Worm (Caenorhabditis elegans) whole organism, late embryonic: Measurements from ENCODE around the gene srw-69.

Experiments used
- F13H6.1 ChIP-seq: sonication (generic microtip); optimal IDR thresholded peaks from 2 replicates; lab custom pipeline; 2016; ENCODE audit warnings: missing genetic modification characterization, missing compliant biosample characterization
- K02D7.2 ChIP-seq: sonication (generic microtip); optimal IDR thresholded peaks from 2 replicates; lab custom pipeline; 2017; ENCODE audit warnings: mild to moderate bottlenecking, missing genetic modification characterization, missing compliant biosample characterization
- K09A11.1 ChIP-seq: sonication (generic microtip); optimal IDR thresholded peaks from 2 replicates; lab custom pipeline; 2017; ENCODE audit warnings: antibody characterized with exemption, mild to moderate bottlenecking, missing genetic modification characterization, missing compliant biosample characterization; ENCODE audit not compliant: insufficient read depth
- T23F11.4 ChIP-seq: fragments of 200-800 bp; sonication (Bioruptor generic); optimal IDR thresholded peaks from 2 replicates; lab custom pipeline; 2018; ENCODE audit warnings: mild to moderate bottlenecking, missing genetic modification characterization, missing compliant biosample characterization
- Y22D7AL.16 ChIP-seq: sonication (generic microtip); optimal IDR thresholded peaks from 2 replicates; lab custom pipeline; 2016; ENCODE audit warnings: missing genetic modification characterization, missing compliant biosample characterization
- ahr-1 ChIP-seq: sonication (generic microtip); optimal IDR thresholded peaks from 2 replicates; lab custom pipeline; 2016; ENCODE audit warnings: missing genetic modification characterization, missing compliant biosample characterization
- ama-1 ChIP-seq: fragments of 150-350 bp; optimal IDR thresholded peaks from 2 replicates; lab custom pipeline; 2014
- ceh-2 ChIP-seq: sonication (generic microtip); optimal IDR thresholded peaks from 2 replicates; lab custom pipeline; 2016; ENCODE audit warnings: missing genotype, missing genetic modification characterization, missing compliant biosample characterization
- ceh-22 ChIP-seq: sonication (generic microtip); optimal IDR thresholded peaks from 2 replicates; lab custom pipeline; 2017; ENCODE audit warnings: missing biosample characterization, missing genetic modification characterization
- ceh-30 ChIP-seq: fragments of 150-350 bp; optimal IDR thresholded peaks from 2 replicates; lab custom pipeline; 2014; ENCODE audit warnings: missing biosample characterization, missing genetic modification characterization
- ceh-34 ChIP-seq: sonication (generic microtip); optimal IDR thresholded peaks from 2 replicates; lab custom pipeline; 2016; ENCODE audit warnings: mild to moderate bottlenecking, missing genetic modification characterization, missing compliant biosample characterization
- ceh-45 ChIP-seq: fragments of 200-800 bp; sonication (Bioruptor generic); IDR thresholded peaks from 2 replicates; pipeline ENCODE4 v1.3.6; 2022; ENCODE audit warnings: missing genetic modification reagents, missing genetic modification characterization, missing compliant biosample characterization
- ceh-48 ChIP-seq: sonication (generic microtip); optimal IDR thresholded peaks from 2 replicates; lab custom pipeline; 2016; ENCODE audit warnings: missing genetic modification characterization, inconsistent platforms, missing compliant biosample characterization
- ceh-6 ChIP-seq: fragments of 200-800 bp; sonication (Bioruptor generic); optimal IDR thresholded peaks from 2 replicates; lab custom pipeline; 2018; ENCODE audit warnings: mild to moderate bottlenecking, missing genetic modification characterization, missing compliant biosample characterization
- dve-1 ChIP-seq: sonication (generic microtip); optimal IDR thresholded peaks from 2 replicates; lab custom pipeline; 2017; ENCODE audit warnings: antibody characterized with exemption, mild to moderate bottlenecking, missing genetic modification characterization, missing compliant biosample characterization
- elt-2 ChIP-seq: sonication (generic microtip); optimal IDR thresholded peaks from 2 replicates; lab custom pipeline; 2016; ENCODE audit warnings: missing genetic modification reagents, missing genetic modification characterization, missing compliant biosample characterization
- fkh-10 ChIP-seq: fragments of 150-350 bp; optimal IDR thresholded peaks from 2 replicates; lab custom pipeline; 2014; ENCODE audit warnings: missing biosample characterization, missing genetic modification reagents, missing genetic modification characterization
- hlh-15 ChIP-seq: sonication (generic microtip); optimal IDR thresholded peaks from 2 replicates; lab custom pipeline; 2016; ENCODE audit warnings: missing genetic modification characterization, missing compliant biosample characterization
- hlh-30 ChIP-seq: sonication (generic microtip); optimal IDR thresholded peaks from 2 replicates; lab custom pipeline; 2017; ENCODE audit warnings: antibody characterized with exemption, missing genetic modification characterization, missing compliant biosample characterization; ENCODE audit not compliant: insufficient read depth
- lim-6 ChIP-seq: sonication (generic microtip); optimal IDR thresholded peaks from 2 replicates; lab custom pipeline; 2016; ENCODE audit warnings: missing genetic modification characterization, missing compliant biosample characterization
- lin-11 ChIP-seq: fragments of 200-800 bp; sonication (Bioruptor generic); optimal IDR thresholded peaks from 2 replicates; lab custom pipeline; 2018; ENCODE audit warnings: mild to moderate bottlenecking, missing genetic modification characterization, missing compliant biosample characterization
- npax-4 ChIP-seq: sonication (generic microtip); optimal IDR thresholded peaks from 2 replicates; lab custom pipeline; 2016; ENCODE audit warnings: missing genetic modification characterization, missing compliant biosample characterization
- odd-2 ChIP-seq: sonication (generic microtip); optimal IDR thresholded peaks from 2 replicates; lab custom pipeline; 2017; ENCODE audit warnings: antibody characterized with exemption, mild to moderate bottlenecking, missing genetic modification characterization, missing compliant biosample characterization
- pag-3 ChIP-seq: sonication (generic microtip); optimal IDR thresholded peaks from 2 replicates; lab custom pipeline; 2016; ENCODE audit warnings: missing compliant biosample characterization, missing genetic modification characterization, borderline replicate concordance
- pha-2 ChIP-seq: sonication (generic microtip); optimal IDR thresholded peaks from 2 replicates; lab custom pipeline; 2017; ENCODE audit warnings: mild to moderate bottlenecking, missing genetic modification characterization, missing compliant biosample characterization
- pha-4 ChIP-seq: fragments of 150-350 bp; optimal IDR thresholded peaks from 2 replicates; lab custom pipeline; 2018; ENCODE audit warnings: missing biosample characterization, missing genetic modification reagents, missing genetic modification characterization
- pqm-1 ChIP-seq: sonication (generic microtip); optimal IDR thresholded peaks from 2 replicates; lab custom pipeline; 2016; ENCODE audit warnings: missing genetic modification characterization, missing compliant biosample characterization
- sox-2 ChIP-seq: fragments of 200-800 bp; sonication (Bioruptor generic); IDR thresholded peaks from 2 replicates; pipeline ENCODE4 v1.3.6; 2022; ENCODE audit warnings: missing genetic modification reagents, missing genetic modification characterization, missing compliant biosample characterization
- sox-4 ChIP-seq: sonication (generic microtip); optimal IDR thresholded peaks from 2 replicates; lab custom pipeline; 2017; ENCODE audit warnings: mild to moderate bottlenecking, missing genetic modification characterization, inconsistent platforms, missing compliant biosample characterization
- unc-3 ChIP-seq, 2 experiments: fragments of 200-800 bp in 1 of 2; sonication (Bioruptor generic) in 1 of 2; sonication (generic microtip) in 1 of 2; conservative IDR thresholded peaks in 1 of 2; optimal IDR thresholded peaks in 1 of 2; 2 replicates each; pipeline versions ENCODE4 v1.3.6 to Lab custom; 2016 to 2022; ENCODE audit warnings: missing compliant biosample characterization in 2 of 2, missing genetic modification characterization in 2 of 2, missing genetic modification reagents in 1 of 2
- unc-55 ChIP-seq: sonication (generic microtip); optimal IDR thresholded peaks from 2 replicates; lab custom pipeline; 2017; ENCODE audit warnings: missing biosample characterization, missing genetic modification reagents, missing genetic modification characterization
- ztf-16 ChIP-seq: sonication (generic microtip); optimal IDR thresholded peaks from 2 replicates; lab custom pipeline; 2017; ENCODE audit warnings: missing genetic modification characterization, missing compliant biosample characterization

The srw-69 gene

DNA sequence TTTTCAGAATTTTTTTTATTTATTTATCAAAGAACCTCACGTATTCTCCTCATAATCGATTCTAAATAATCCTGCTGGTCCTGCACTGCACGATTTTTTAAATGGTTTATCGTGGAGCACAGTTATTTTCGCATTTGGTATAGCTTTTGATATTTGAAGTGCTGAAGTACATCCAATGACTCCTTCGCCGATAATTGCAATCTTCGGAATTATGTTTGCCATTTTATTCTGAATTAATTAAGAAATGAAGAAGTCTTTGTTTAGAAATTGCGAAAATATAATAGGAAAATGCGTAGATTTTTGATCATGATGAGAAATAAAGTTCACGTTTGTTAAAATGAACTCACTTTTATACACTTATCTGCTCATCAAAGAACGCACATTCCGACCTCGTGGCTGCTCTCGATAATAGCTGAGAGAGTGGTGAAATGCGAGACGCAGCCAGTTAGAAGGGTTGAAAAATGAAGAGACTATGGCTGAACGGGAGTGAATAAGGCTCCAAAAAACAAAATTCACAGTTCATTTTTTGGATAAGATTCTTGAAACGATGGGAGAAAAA, 6.1 kb upstream of the srw-69 start:
- TF ChIP-seq pha-2 (tag; lab: Kevin White, UChicago) (no peak), unc-55 (peak; percentile 19)

DNA sequence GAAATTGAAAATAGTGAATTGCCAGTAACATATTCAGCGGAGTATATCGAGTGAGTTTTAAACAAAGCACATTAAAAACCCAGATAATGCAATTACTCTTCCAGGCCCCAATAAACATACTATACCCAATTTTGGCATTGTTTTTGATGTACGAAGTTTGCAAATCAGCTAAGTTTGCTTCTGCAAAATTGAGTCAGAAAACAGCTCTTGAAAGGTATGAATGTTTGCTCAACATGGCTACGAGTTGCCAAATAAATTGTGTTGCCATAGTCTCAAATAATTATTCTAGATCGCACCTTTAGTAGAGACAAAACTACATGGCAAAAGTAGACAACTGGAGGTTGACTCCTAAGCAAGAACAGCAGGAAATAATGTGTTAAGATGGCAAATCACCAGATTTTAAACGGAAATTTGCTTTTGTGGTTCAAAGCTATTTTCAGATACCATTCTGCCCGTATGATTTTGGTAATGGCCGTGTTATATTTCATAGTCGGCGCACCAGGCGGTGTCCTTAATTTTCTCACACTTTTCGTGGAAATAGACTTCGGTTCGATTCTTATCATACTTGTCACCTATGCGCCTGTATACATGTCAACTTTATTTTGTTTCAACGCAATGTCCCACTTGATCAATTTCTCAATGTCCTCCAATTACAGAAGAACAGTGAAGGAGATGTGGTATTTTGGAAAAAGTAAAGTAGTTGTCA, 3.8 kb upstream of the srw-69 start:
- no peak for TF ChIP-seq ceh-48 (tag; lab: Kevin White, UChicago)
- no peak for TF ChIP-seq ceh-2 (tag; lab: Kevin White, UChicago)
- TF ChIP-seq ceh-34 (tag; lab: Kevin White, UChicago) = no peak
- TF ChIP-seq F13H6.1 (tag; lab: Kevin White, UChicago) = no peak
- TF ChIP-seq sox-4 (tag; lab: Kevin White, UChicago) = no peak
- TF ChIP-seq ceh-45 (GFP tag; lab: Robert Waterston, UW) = no peak
- no peak for TF ChIP-seq Y22D7AL.16
- TF ChIP-seq hlh-15 (tag; lab: Kevin White, UChicago) = no peak
- TF ChIP-seq sox-2 (GFP tag; lab: Robert Waterston, UW) = no peak
- no peak for TF ChIP-seq npax-4 (tag; lab: Kevin White, UChicago)
- TF ChIP-seq ceh-30 = no peak
- no peak for TF ChIP-seq lin-11
- TF ChIP-seq odd-2 (tag; lab: Kevin White, UChicago) = no peak
- TF ChIP-seq, all 69 proteins: peak for 0

DNA sequence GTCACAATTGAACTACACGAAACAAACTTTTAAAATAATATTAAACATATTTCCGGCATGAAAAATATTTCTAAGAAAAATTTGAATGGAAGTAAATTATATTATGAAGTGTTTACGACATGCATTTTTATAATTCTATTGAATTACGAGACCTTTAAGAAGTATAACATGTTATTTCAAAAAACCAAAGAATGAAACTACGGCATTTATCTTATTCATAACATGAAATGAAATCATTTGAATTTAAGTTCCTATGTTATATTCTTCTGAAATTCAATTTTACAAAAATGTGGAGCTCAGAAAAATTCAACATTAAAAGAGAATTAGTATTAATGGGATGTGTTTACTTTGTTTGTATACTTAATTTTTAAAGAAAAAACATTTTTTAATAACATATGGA, 2.2 kb upstream of the srw-69 start, which contains the start of gene srw-71:
Gene srw-71, minus strand, starts transcription at position 101 of the 400 bp plus-strand sequence.
- TF ChIP-seq unc-55 (no peak), dve-1 (tag; lab: Kevin White, UChicago) (no peak), ztf-16 (tag; lab: Kevin White, UChicago) (no peak), pag-3 (tag; lab: Kevin White, UChicago) (no peak), lim-6 (tag; lab: Kevin White, UChicago) (no peak)

DNA sequence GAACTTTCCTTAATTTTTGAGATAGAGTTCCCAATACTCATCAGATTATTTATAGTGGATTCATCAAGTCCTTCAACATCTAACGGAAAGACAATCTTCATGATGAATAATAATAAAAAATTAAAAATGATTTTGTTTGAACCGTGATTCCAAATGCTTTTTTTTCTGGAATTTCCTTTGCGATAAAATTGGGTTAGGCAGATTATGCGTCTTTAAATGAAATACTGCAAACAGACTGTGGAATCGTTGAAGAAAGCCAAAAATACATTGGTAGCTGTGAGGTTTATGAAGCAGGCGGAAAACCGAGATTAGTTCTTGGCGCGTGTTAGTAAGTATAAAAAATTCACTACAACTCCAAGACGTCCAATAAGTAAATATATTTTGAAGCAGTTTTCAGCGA, 2.2 kb downstream of the srw-69 start, which contains the start of gene srw-68:
Gene srw-68, minus strand, starts transcription at position 101 of the 400 bp plus-strand sequence.
- no peak for TF ChIP-seq ceh-45 (GFP tag; lab: Robert Waterston, UW)
- TF ChIP-seq pqm-1 (tag; lab: Kevin White, UChicago) = no peak
- TF ChIP-seq unc-3 (GFP tag; conservative IDR thresholded peaks at IDR 0.05; lab: Robert Waterston, UW) = no peak
- TF ChIP-seq unc-3 (tag; optimal IDR thresholded peaks at IDR 0.05; lab: Kevin White, UChicago) = no peak
- no peak for TF ChIP-seq T23F11.4 (GFP tag; lab: Kevin White, UChicago)
- no peak for TF ChIP-seq npax-4 (tag; lab: Kevin White, UChicago)
- TF ChIP-seq K09A11.1 (tag; lab: Kevin White, UChicago) = no peak
- TF ChIP-seq ama-1 = no peak
- TF ChIP-seq ceh-22 (tag; lab: Kevin White, UChicago) = no peak
- TF ChIP-seq ahr-1 (tag; lab: Kevin White, UChicago) = no peak
- no peak for TF ChIP-seq hlh-30 (tag; lab: Kevin White, UChicago)
- no peak for TF ChIP-seq pha-4 (tag; lab: Kevin White, UChicago)
- TF ChIP-seq elt-2 (tag; lab: Kevin White, UChicago) = no peak
- TF ChIP-seq ceh-6 = no peak
- TF ChIP-seq K02D7.2 (tag; lab: Kevin White, UChicago) = no peak
- TF ChIP-seq fkh-10 = no peak
- no peak for TF ChIP-seq unc-55

DNA sequence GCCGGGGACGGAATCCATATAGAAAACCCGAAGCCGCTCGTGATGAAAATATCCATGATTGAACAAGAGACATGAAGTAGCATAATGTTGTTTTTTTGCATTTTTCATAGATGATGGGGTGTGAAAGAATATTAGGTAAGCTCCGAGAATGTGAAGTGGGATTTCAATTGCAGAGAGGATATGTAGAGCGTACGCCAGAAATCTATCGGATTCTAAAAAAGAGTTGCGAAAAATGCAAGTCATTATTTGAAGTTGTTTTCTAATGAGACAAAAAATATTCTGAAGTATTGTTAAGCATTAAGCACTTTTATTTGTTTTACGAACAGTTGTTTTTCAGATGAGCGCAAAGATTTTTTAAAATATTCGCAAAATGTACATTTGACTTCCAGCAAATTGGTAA, 4.4 kb downstream of the srw-69 start, which contains the start of gene F18E3.10:
Gene F18E3.10, minus strand, starts transcription at position 101 of the 400 bp plus-strand sequence.
- no peak for TF ChIP-seq Y22D7AL.16
- TF ChIP-seq, all 69 proteins: peak for 0
